Worm (Caenorhabditis elegans) whole organism, late embryonic: ENCODE measurements around the gene scl-12.

Source experiments
- C08G9.2 ChIP-seq: sonication (generic microtip); optimal IDR thresholded peaks from 2 replicates; lab custom pipeline; 2016; ENCODE audit warnings: mild to moderate bottlenecking, missing genetic modification characterization, moderate library complexity, missing compliant biosample characterization
- F13H6.1 ChIP-seq: sonication (generic microtip); optimal IDR thresholded peaks from 2 replicates; lab custom pipeline; 2016; ENCODE audit warnings: missing genetic modification characterization, missing compliant biosample characterization
- K02D7.2 ChIP-seq: sonication (generic microtip); optimal IDR thresholded peaks from 2 replicates; lab custom pipeline; 2017; ENCODE audit warnings: mild to moderate bottlenecking, missing genetic modification characterization, missing compliant biosample characterization
- K09A11.1 ChIP-seq: sonication (generic microtip); optimal IDR thresholded peaks from 2 replicates; lab custom pipeline; 2017; ENCODE audit warnings: antibody characterized with exemption, mild to moderate bottlenecking, missing genetic modification characterization, missing compliant biosample characterization; ENCODE audit not compliant: insufficient read depth
- Y22D7AL.16 ChIP-seq: sonication (generic microtip); optimal IDR thresholded peaks from 2 replicates; lab custom pipeline; 2016; ENCODE audit warnings: missing genetic modification characterization, missing compliant biosample characterization
- ahr-1 ChIP-seq: sonication (generic microtip); optimal IDR thresholded peaks from 2 replicates; lab custom pipeline; 2016; ENCODE audit warnings: missing genetic modification characterization, missing compliant biosample characterization
- ceh-19 ChIP-seq: fragments of 200-800 bp; sonication (Bioruptor generic); optimal IDR thresholded peaks from 2 replicates; lab custom pipeline; 2018; ENCODE audit warnings: mild to moderate bottlenecking, missing genetic modification characterization, missing compliant biosample characterization
- ceh-2 ChIP-seq: sonication (generic microtip); optimal IDR thresholded peaks from 2 replicates; lab custom pipeline; 2016; ENCODE audit warnings: missing genotype, missing genetic modification characterization, missing compliant biosample characterization
- ceh-24 ChIP-seq: sonication (generic microtip); optimal IDR thresholded peaks from 2 replicates; lab custom pipeline; 2016; ENCODE audit warnings: mild to moderate bottlenecking, missing genetic modification characterization, missing compliant biosample characterization
- ceh-31 ChIP-seq: sonication (generic microtip); optimal IDR thresholded peaks from 2 replicates; lab custom pipeline; 2016; ENCODE audit warnings: missing genetic modification characterization, missing compliant biosample characterization
- ceh-34 ChIP-seq: sonication (generic microtip); optimal IDR thresholded peaks from 2 replicates; lab custom pipeline; 2016; ENCODE audit warnings: mild to moderate bottlenecking, missing genetic modification characterization, missing compliant biosample characterization
- ceh-45 ChIP-seq: fragments of 200-800 bp; sonication (Bioruptor generic); IDR thresholded peaks from 2 replicates; pipeline ENCODE4 v1.3.6; 2022; ENCODE audit warnings: missing genetic modification reagents, missing genetic modification characterization, missing compliant biosample characterization
- ceh-48 ChIP-seq: sonication (generic microtip); optimal IDR thresholded peaks from 2 replicates; lab custom pipeline; 2016; ENCODE audit warnings: missing genetic modification characterization, inconsistent platforms, missing compliant biosample characterization
- ceh-9 ChIP-seq: sonication (generic microtip); optimal IDR thresholded peaks from 2 replicates; lab custom pipeline; 2016; ENCODE audit warnings: mild to moderate bottlenecking, missing genetic modification characterization, inconsistent platforms, missing compliant biosample characterization
- che-1 ChIP-seq: sonication (generic microtip); optimal IDR thresholded peaks from 2 replicates; lab custom pipeline; 2016; ENCODE audit warnings: mild to moderate bottlenecking, missing genetic modification characterization, missing compliant biosample characterization
- ets-4 ChIP-seq: sonication (generic microtip); optimal IDR thresholded peaks from 2 replicates; lab custom pipeline; 2016; ENCODE audit warnings: missing genetic modification characterization, missing compliant biosample characterization
- eyg-1 ChIP-seq: sonication (generic microtip); optimal IDR thresholded peaks from 2 replicates; lab custom pipeline; 2016; ENCODE audit warnings: missing genotype, missing genetic modification characterization, missing compliant biosample characterization
- fax-1 ChIP-seq: sonication (generic microtip); optimal IDR thresholded peaks from 2 replicates; lab custom pipeline; 2016; ENCODE audit warnings: missing genotype, missing genetic modification characterization, missing compliant biosample characterization
- fkh-10 ChIP-seq: fragments of 150-350 bp; optimal IDR thresholded peaks from 2 replicates; lab custom pipeline; 2014; ENCODE audit warnings: missing biosample characterization, missing genetic modification reagents, missing genetic modification characterization
- fkh-6 ChIP-seq: sonication (generic microtip); optimal IDR thresholded peaks from 2 replicates; lab custom pipeline; 2016; ENCODE audit warnings: missing genetic modification characterization, missing compliant biosample characterization
- gmeb-2 ChIP-seq: sonication (generic microtip); optimal IDR thresholded peaks from 2 replicates; lab custom pipeline; 2016; ENCODE audit warnings: missing genetic modification characterization, inconsistent platforms, missing compliant biosample characterization
- hlh-30 ChIP-seq: sonication (generic microtip); optimal IDR thresholded peaks from 2 replicates; lab custom pipeline; 2017; ENCODE audit warnings: antibody characterized with exemption, missing genetic modification characterization, missing compliant biosample characterization; ENCODE audit not compliant: insufficient read depth
- hlh-6 ChIP-seq: sonication (generic microtip); optimal IDR thresholded peaks from 2 replicates; lab custom pipeline; 2016; ENCODE audit warnings: missing genotype, missing genetic modification characterization, missing compliant biosample characterization
- nhr-11 ChIP-seq: fragments of 150-350 bp; optimal IDR thresholded peaks from 2 replicates; lab custom pipeline; 2014; ENCODE audit warnings: missing biosample characterization, missing genetic modification characterization
- nhr-232 ChIP-seq: sonication (generic microtip); optimal IDR thresholded peaks from 2 replicates; lab custom pipeline; 2016; ENCODE audit warnings: missing genetic modification characterization, missing compliant biosample characterization
- npax-4 ChIP-seq: sonication (generic microtip); optimal IDR thresholded peaks from 2 replicates; lab custom pipeline; 2016; ENCODE audit warnings: missing genetic modification characterization, missing compliant biosample characterization
- pag-3 ChIP-seq: sonication (generic microtip); optimal IDR thresholded peaks from 2 replicates; lab custom pipeline; 2016; ENCODE audit warnings: missing compliant biosample characterization, missing genetic modification characterization, borderline replicate concordance
- pat-9 ChIP-seq: fragments of 200-800 bp; sonication (Bioruptor generic); optimal IDR thresholded peaks from 2 replicates; lab custom pipeline; 2018; ENCODE audit warnings: mild to moderate bottlenecking, missing genetic modification characterization, moderate library complexity, missing compliant biosample characterization
- pha-4 ChIP-seq: fragments of 150-350 bp; optimal IDR thresholded peaks from 2 replicates; lab custom pipeline; 2018; ENCODE audit warnings: missing biosample characterization, missing genetic modification reagents, missing genetic modification characterization
- rnt-1 ChIP-seq: sonication (generic microtip); optimal IDR thresholded peaks from 2 replicates; lab custom pipeline; 2016; ENCODE audit warnings: missing genetic modification characterization, missing compliant biosample characterization
- syd-9 ChIP-seq: sonication (generic microtip); optimal IDR thresholded peaks from 2 replicates; lab custom pipeline; 2016; ENCODE audit warnings: mild to moderate bottlenecking, missing genetic modification characterization, moderate library complexity, missing compliant biosample characterization
- tbx-2 ChIP-seq: sonication (generic microtip); optimal IDR thresholded peaks from 2 replicates; lab custom pipeline; 2016; ENCODE audit warnings: missing genetic modification characterization, missing compliant biosample characterization
- ttx-3 ChIP-seq: sonication (generic microtip); optimal IDR thresholded peaks from 2 replicates; lab custom pipeline; 2016; ENCODE audit warnings: missing genetic modification reagents, missing genetic modification characterization, missing compliant biosample characterization
- unc-3 ChIP-seq, 2 experiments: fragments of 200-800 bp in 1 of 2; sonication (Bioruptor generic) in 1 of 2; sonication (generic microtip) in 1 of 2; conservative IDR thresholded peaks in 1 of 2; optimal IDR thresholded peaks in 1 of 2; 2 replicates each; pipeline versions ENCODE4 v1.3.6 to Lab custom; 2016 to 2022; ENCODE audit warnings: missing compliant biosample characterization in 2 of 2, missing genetic modification characterization in 2 of 2, missing genetic modification reagents in 1 of 2
- unc-55 ChIP-seq: sonication (generic microtip); optimal IDR thresholded peaks from 2 replicates; lab custom pipeline; 2017; ENCODE audit warnings: missing biosample characterization, missing genetic modification reagents, missing genetic modification characterization
- zip-5 ChIP-seq: sonication (generic microtip); optimal IDR thresholded peaks from 2 replicates; lab custom pipeline; 2016; ENCODE audit warnings: missing genetic modification characterization, missing compliant biosample characterization

Gene scl-12

DNA sequence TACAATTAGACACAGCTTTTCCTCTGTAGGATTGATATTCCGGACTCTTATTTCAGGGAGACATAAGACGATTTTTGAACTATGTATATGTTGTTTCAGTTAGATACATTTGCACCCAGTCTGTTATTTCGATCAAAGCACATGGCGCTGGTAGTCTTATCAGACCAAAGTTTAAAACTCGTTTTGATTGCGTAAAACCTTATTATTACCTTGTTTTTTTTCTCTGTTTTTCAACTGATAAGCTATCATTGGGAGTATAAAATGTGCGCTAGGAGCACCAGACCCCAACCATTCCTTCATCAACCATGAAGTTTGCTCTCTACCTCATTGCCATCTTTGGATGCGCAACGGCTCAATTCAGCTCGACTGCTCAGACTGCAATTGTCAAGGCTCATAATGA lies at the start of gene scl-12:
TSS of gene scl-12 (plus strand) at position 301 of the 400 bp plus-strand sequence.
- no peak for TF ChIP-seq che-1 (tag; lab: Kevin White, UChicago)
- no peak for TF ChIP-seq ceh-31 (tag; lab: Kevin White, UChicago)
- TF ChIP-seq ttx-3 (tag; lab: Kevin White, UChicago): no peak
- TF ChIP-seq Y22D7AL.16 (tag; lab: Kevin White, UChicago): no peak
- TF ChIP-seq K09A11.1 (tag; lab: Kevin White, UChicago): no peak
- TF ChIP-seq fkh-6: no peak
- TF ChIP-seq nhr-11: no peak
- TF ChIP-seq fax-1 (tag; lab: Kevin White, UChicago): no peak
- TF ChIP-seq ceh-19 (GFP tag; lab: Kevin White, UChicago): no peak
- no peak for TF ChIP-seq C08G9.2
- no peak for TF ChIP-seq gmeb-2 (tag; lab: Kevin White, UChicago)
- TF ChIP-seq rnt-1: no peak

DNA sequence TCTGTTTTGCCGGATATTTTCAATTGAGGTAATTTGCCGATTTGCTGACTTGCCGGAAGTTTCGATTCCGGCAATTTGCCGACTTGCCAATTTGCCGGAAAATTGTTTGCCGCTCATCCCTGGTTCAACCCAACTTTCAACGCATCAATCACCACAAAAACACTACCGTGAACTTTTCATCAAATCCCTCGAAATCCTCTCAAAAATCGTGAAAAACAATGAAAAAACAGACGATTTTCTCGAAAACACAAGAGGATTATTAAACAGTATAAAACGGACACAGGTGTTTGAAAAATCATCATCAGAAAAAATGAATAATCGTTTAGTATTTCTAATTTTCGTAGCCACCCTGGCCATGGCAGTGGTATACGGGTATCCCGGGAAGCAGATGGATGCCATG lies 45.5 kb upstream of the scl-12 start, which contains the start of gene Y39H10A.1:
TSS of gene Y39H10A.1 (plus strand) at position 301 of the 400 bp plus-strand sequence.
- TF ChIP-seq pha-4 (tag; lab: Kevin White, UChicago): no peak
- no peak for TF ChIP-seq tbx-2 (tag; lab: Kevin White, UChicago)
- no peak for TF ChIP-seq F13H6.1 (tag; lab: Kevin White, UChicago)
- no peak for TF ChIP-seq fkh-10 (GFP tag; lab: Kevin White, UChicago)
- no peak for TF ChIP-seq C08G9.2
- no peak for TF ChIP-seq hlh-6 (tag; lab: Kevin White, UChicago)
- TF ChIP-seq ceh-34 (tag; lab: Kevin White, UChicago): no peak
- no peak for TF ChIP-seq ceh-2 (tag; lab: Kevin White, UChicago)
- TF ChIP-seq ahr-1 (tag; lab: Kevin White, UChicago): no peak

DNA sequence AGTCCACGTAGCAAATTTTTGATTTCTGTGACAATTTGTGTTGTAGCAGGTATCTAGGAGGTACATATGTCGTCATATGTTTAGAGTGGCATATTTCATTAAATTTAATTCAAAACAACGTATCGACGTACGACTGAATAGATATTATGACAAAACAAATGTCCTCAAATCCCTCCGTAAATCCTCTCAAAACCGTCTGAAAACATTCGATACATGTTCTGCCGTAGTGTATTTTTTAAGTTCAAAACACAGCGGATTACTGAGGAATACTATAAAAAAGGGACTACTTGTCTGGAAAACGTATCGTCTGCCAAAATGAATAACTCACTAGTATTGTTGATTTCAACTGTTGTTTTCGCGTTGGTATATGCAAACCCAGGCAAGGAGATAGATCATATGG lies 44.1 kb upstream of the scl-12 start, which contains the start of gene R08E5.4:
TSS of gene R08E5.4 (plus strand) at position 301 of the 400 bp plus-strand sequence.
- TF ChIP-seq ets-4 (tag; lab: Kevin White, UChicago): no peak
- TF ChIP-seq pha-4 (tag; lab: Kevin White, UChicago): no peak
- TF ChIP-seq syd-9 (tag; lab: Kevin White, UChicago): no peak
- no peak for TF ChIP-seq pag-3 (tag; lab: Kevin White, UChicago)
- TF ChIP-seq che-1 (tag; lab: Kevin White, UChicago): no peak
- TF ChIP-seq ceh-48 (tag; lab: Kevin White, UChicago): no peak
- TF ChIP-seq ttx-3 (tag; lab: Kevin White, UChicago): no peak

DNA sequence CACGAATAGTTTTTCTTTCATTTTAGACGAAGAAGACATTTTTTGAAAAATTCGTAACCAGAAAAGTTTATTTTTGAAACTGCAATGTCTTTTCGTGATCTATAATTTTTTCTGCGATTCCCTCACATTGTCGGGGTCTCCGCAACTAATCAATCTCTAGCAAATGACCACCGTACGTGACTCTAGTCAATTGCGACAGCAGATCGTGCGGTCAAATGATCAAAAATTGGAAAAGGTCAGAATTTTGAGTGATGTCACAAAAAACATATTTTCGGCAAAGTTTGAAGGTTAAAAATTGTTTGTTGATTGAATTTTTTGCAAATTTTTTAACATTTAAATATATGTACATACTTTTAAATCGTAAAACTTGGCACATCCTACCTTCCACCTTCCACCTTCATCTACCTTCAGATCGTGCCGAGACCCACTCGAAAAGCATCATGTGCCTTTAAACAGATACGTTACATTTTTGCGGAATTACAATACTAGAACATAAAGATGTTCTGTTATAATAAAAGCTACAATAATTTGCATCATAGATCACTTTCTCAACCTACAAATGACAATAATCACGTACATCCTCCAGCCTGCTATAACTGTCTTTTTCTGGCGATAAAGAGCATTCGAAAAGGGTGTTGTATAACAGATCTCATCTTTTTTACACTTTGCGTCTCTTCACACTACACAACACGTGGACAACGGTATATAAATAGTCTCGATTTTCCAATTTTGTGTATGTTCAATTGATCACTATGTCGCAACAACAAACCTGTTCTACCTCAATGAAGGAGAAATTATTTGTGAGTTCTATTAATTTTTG lies 40.7 kb upstream of the scl-12 start, which contains the start of the genes R08E5.1 and rips-1:
TSS of gene R08E5.1 (minus strand) at position 82 of the 820 bp plus-strand sequence.
TSS of gene rips-1 (plus strand) at position 585 of the 820 bp plus-strand sequence.
- TF ChIP-seq ceh-48 (tag; lab: Kevin White, UChicago) (no peak), ttx-3 (tag; lab: Kevin White, UChicago) (no peak), nhr-232 (tag; lab: Kevin White, UChicago) (no peak), zip-5 (tag; lab: Kevin White, UChicago) (no peak), ets-4 (tag; lab: Kevin White, UChicago) (no peak), eyg-1 (tag; lab: Kevin White, UChicago) (no peak), fax-1 (tag; lab: Kevin White, UChicago) (no peak), ceh-45 (GFP tag; lab: Robert Waterston, UW) (no peak), K02D7.2 (tag; lab: Kevin White, UChicago) (no peak), pat-9 (tag; lab: Kevin White, UChicago) (no peak), ceh-24 (tag; lab: Kevin White, UChicago) (no peak), unc-55 (GFP tag; lab: Kevin White, UChicago) (no peak), unc-3 (GFP tag; conservative IDR thresholded peaks at IDR 0.05; lab: Robert Waterston, UW) (no peak), unc-3 (tag; optimal IDR thresholded peaks at IDR 0.05; lab: Kevin White, UChicago) (no peak), hlh-30 (tag; lab: Kevin White, UChicago) (no peak), ceh-9 (tag; lab: Kevin White, UChicago) (no peak), npax-4 (no peak)
